Fruit fly (Drosophila melanogaster): ENCODE results near the gene CG16736.

dm6 chr3R:9232346-9232745 lies 25.2 kb downstream of the CG16736 start:
- TF ChIP-seq Eip75B (GFP tag; optimal IDR thresholded peaks at IDR 0.05) (no peak), vri (GFP tag; optimal IDR thresholded peaks at IDR 0.05) (no peak), Lpt (GFP tag; optimal IDR thresholded peaks at IDR 0.05) (no peak), CG6808 (GFP tag; optimal IDR thresholded peaks at IDR 0.05) (no peak), Hr39 (GFP tag; optimal IDR thresholded peaks at IDR 0.05) (no peak), CG6854 (GFP tag; optimal IDR thresholded peaks at IDR 0.05) (no peak)
